Fruit fly (Drosophila melanogaster) Kc167 (cell line): ENCODE data around the gene SP.

Source experiments
- Myc ChIP-seq: fragments of >200 bp; optimal IDR thresholded peaks from 2 replicates; lab custom pipeline; 2017; ENCODE audit warnings: missing external identifiers
- Sin3A ChIP-seq: fragments of >200 bp; optimal IDR thresholded peaks from 2 replicates; lab custom pipeline; 2018; ENCODE audit warnings: missing external identifiers
- h ChIP-seq: fragments of >200 bp; optimal IDR thresholded peaks from 3 replicates; lab custom pipeline; 2018; ENCODE audit warnings: missing external identifiers
- insv ChIP-seq: fragments of >200 bp; optimal IDR thresholded peaks from 3 replicates; lab custom pipeline; 2018; ENCODE audit warnings: missing external identifiers
- psq ChIP-seq: fragments of >200 bp; optimal IDR thresholded peaks from 2 replicates; lab custom pipeline; 2017; ENCODE audit warnings: missing external identifiers
- ttk ChIP-seq: sonication (Bioruptor generic); optimal IDR thresholded peaks from 2 replicates; lab custom pipeline; 2017; ENCODE audit warnings: missing external identifiers

SP gene

DNA sequence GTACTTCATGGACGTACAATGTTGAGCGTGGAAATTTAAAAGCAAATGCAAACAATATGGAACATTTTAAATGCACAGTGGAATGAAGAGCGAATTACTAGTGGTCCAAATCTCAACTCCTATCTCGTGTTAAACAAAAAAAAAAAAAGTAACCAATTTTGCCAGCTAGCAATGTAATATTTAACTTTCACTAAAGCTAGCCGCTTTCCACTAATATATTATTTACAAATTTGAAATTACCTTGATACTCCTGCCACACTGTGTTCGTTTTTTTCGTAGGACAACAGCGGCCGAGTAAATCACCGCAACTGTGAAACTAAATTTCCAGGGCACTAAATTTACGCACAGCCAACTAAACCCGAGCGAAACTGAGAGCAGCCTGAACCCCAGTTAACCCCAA, 33.5 kb upstream of the SP start:
- TF ChIP-seq Myc (no peak), Sin3A (lab: Kevin White, UChicago) (no peak), insv (no peak), psq (no peak), h (lab: Kevin White, UChicago) (no peak), ttk (lab: Kevin White, UChicago) (no peak)

DNA sequence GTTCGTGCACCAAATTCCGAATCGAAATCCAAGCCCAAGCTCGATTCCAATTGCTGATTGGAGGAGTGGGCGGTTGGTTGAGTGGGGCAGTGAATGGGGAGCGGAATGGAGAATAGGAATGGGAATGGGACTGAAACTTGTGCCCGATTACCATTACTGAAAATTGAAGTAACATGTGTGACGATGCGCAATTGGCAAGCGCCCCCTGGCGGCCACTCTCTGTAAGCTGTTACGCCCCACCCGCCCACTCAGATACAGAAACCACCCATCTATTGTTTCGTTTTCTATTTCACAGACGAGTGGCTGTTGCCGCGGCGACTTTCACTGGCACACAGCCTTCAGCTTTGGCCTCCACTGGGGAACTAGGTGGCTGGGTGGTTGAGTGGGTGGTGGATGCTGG, 30.2 kb upstream of the SP start:
- TF ChIP-seq psq (no peak), Myc (no peak), insv (no peak)

DNA sequence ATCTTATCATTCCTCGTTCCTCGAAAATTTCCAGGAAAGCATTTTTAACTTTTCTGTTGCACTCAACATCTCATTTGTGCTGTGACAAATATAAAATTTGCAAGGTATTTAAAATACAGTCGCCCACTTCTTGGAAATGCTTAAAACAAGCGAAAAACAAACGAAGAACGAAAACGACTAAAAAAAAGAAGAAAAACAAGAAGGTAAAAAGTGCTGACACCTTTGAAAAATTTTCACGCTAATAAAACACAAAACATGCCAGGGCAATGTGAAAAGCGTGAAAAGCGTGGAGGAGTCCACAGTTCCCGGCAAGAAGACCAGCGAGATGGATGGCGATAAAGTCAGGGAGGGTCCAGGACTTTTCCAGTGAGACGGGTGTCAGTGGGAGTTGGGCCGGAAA, 19.4 kb upstream of the SP start:
- TF ChIP-seq ttk (lab: Kevin White, UChicago) (no peak), insv (no peak), Sin3A (lab: Kevin White, UChicago) (no peak), h (lab: Kevin White, UChicago) (no peak), Myc (no peak), psq (no peak)

DNA sequence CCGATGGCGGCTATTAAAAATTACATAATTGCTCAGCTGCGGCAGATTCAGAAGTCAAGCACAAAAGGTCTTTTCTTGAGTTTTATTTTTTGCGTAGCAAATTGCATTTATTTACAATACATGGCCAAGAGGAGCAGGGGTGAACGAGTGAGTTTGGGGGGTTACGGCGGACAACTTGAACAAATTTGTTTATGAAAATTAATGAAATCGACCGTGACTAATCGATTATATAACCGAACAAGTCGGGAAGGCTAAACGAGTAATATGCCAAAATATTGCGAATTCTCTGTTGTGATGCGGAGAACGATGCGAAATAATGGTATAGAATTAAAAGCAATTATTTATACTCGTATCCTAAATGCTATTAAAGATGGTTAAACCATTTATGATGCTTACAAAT, 17.1 kb upstream of the SP start:
- TF ChIP-seq ttk (lab: Kevin White, UChicago) (no peak), Myc (no peak), insv (no peak), h (lab: Kevin White, UChicago) (no peak), psq (no peak), Sin3A (lab: Kevin White, UChicago) (no peak)

DNA sequence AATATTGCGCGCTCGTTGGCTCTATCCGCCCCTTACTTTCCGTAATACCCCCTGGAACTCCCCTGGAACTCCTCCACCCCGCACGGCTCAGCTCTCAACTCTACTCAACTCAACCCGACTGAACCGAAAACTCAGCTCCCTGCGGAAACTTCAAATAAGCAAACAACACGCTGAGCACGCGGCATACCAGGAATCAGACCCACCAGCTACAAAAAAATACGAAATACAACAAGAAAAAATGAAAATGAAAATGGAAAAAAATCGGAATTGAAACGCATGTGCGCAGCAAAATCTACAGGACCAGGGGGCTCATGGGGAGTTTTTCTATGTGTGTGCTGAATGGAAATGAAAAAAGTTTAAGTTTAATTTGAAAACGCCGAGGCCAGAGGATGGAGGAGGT, 14.8 kb upstream of the SP start:
- TF ChIP-seq Myc (no peak), psq (no peak), insv (no peak), ttk (lab: Kevin White, UChicago) (no peak), h (lab: Kevin White, UChicago) (no peak), Sin3A (lab: Kevin White, UChicago) (no peak)

DNA sequence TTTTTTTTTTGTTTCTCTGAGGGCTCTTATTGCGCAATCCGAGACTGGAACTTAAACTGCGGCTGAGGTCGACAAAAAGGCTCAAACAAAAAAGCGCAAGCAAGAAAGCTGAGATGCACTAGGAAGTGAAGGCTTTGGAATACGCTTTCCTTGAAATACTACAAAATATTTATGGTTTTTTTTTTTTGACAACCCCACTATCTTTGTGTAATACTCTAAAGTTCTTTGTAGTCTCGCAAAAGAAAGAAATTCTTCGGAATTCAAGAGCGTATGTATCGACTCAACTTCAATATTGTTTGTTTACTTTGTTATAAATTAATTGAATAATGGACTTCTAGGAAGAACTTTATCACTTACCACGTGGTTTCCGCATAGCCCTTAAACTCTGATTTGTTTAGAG, 13.3 kb upstream of the SP start:
- no peak for TF ChIP-seq Myc
- no peak for TF ChIP-seq Sin3A (lab: Kevin White, UChicago)
- no peak for TF ChIP-seq ttk (lab: Kevin White, UChicago)
- no peak for TF ChIP-seq psq
- TF ChIP-seq h (lab: Kevin White, UChicago), result no peak
- no peak for TF ChIP-seq insv

DNA sequence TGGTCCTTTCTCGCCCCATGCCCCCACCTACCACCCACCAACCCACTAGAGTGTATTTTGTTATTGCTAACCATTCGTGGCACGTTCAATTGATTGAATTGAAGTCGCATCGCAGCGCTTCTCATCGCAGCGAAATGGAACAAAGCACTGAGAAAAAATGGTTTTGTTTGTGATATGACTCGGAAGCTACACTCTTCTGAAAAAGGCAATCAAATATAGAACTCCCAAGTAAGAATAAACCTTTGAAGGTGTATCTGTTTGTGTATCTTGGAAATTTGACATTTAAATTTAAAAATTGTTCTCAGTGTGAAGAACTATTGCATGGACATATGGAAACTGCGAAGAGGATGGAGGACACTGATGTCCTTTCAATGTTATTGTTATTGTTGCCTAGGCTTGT, 5.8 kb upstream of the SP start:
- no peak for TF ChIP-seq Sin3A (lab: Kevin White, UChicago)
- no peak for TF ChIP-seq ttk (lab: Kevin White, UChicago)
- TF ChIP-seq insv, result no peak
- TF ChIP-seq Myc, result no peak
- TF ChIP-seq h (lab: Kevin White, UChicago), result no peak
- TF ChIP-seq psq, result no peak

DNA sequence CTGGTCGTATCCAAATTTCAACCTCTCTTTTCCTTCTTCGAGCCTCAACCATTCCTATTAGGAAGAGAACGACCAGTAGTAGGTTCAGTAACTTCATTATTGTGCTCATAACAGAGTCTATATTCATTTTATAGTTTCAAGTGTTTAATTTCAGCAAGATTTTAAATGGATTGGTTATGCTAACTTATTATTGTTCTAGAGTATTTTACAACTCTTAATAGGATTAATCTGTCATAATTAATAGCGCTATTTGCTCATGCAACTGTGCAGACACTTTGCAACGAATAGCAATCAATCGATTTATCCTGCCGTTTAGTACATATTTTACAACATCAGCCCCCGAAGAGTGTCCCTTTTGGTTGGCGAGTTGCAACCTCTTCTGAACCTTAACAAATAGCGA, 4.7 kb upstream of the SP start, which contains the start of gene Sfp70A4:
Gene Sfp70A4, minus strand, starts transcription at position 101 of the 400 bp plus-strand sequence.
- no peak for TF ChIP-seq psq
- TF ChIP-seq insv, result no peak
- TF ChIP-seq Myc, result no peak
- no peak for TF ChIP-seq ttk (lab: Kevin White, UChicago)
- TF ChIP-seq h (lab: Kevin White, UChicago), result no peak
- no peak for TF ChIP-seq Sin3A (lab: Kevin White, UChicago)

DNA sequence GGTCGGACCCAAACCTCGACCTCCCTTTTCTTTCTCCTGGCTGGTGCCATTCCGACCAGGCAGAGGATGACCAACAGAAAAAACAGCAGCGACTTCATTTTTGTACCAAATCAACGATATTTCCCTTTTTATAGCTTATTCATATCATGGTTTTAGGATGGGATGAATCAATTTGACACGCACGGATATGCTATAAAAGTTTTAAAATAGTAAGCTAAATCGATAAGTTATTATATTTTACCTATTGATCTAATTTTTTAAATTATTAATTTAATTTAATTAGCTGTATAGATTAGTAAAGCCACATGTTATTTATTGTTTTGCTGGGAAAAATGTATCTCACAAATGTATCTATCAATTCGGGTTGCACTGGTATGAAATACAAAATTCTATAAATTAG, 2.5 kb upstream of the SP start, which contains the start of gene CG42481:
Gene CG42481, minus strand, starts transcription at position 101 of the 400 bp plus-strand sequence.
- no peak for TF ChIP-seq psq
- no peak for TF ChIP-seq insv
- no peak for TF ChIP-seq ttk (lab: Kevin White, UChicago)

DNA sequence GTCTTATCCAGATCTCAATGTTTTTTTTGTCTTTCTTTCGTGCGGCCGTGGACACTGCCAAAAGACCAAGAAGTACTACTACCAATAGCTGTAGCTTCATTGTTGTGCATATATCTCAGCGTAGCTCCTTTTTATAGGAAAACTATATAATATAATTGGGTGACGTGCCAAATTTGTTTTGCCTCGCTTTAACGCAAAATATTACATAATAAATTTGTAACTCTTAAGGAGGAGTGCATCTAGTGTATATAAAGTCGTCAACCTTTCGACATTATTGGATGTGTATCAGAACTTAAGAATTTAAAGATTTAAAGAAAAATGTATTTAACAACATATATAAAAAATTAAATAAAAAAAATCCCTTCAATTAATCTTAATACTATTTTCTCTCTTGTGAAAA, 1.4 kb upstream of the SP start, which contains the start of gene CG43147:
Gene CG43147, minus strand, starts transcription at position 101 of the 400 bp plus-strand sequence.
- TF ChIP-seq h (lab: Kevin White, UChicago) (no peak), psq (no peak), Sin3A (lab: Kevin White, UChicago) (no peak), ttk (lab: Kevin White, UChicago) (no peak), insv (no peak), Myc (no peak)

DNA sequence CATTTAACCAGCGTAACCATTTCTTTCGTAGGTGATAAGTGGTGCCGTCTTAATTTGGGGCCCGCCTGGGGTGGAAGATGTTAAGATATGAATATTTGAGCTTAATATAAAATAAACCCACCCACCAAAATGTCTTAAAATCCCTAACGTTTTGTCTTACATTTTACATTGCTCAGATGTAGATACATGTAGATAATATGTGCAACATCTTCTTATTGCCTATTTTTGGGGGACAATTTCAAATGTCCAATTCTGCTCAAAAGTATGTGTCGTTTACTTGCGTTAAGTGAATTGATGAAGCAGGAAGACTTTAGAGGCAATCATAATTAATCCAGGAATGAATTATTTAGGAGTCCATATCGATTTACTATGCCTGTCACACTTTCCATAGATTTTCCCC, 352 bp downstream of the SP start:
- TF ChIP-seq h (lab: Kevin White, UChicago) (no peak), ttk (lab: Kevin White, UChicago) (no peak), psq (no peak), Sin3A (lab: Kevin White, UChicago) (no peak), insv (no peak), Myc (no peak)

DNA sequence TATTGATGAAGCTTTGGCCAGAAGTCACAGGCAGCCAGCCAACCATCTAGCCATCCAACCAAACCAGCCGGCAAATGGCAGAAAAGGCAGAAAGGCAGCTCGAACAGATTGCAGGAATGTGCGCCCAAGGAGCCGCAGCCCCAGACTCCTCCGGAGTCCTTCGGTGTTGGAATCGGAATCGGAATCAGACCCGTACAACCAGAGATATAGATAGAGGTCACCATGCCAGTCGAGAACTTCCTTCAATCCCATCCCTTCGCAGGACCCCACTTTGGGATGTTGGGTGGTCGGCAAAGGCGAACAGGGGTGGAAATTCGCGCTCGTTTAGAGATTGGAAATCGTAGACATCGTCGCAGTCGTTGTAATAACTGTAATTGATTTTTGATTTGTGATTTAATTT, 10.8 kb downstream of the SP start:
- no peak for TF ChIP-seq insv
- no peak for TF ChIP-seq psq
- TF ChIP-seq Sin3A (lab: Kevin White, UChicago), result no peak
- TF ChIP-seq Myc, result no peak
- no peak for TF ChIP-seq ttk (lab: Kevin White, UChicago)
- TF ChIP-seq h (lab: Kevin White, UChicago), result no peak

DNA sequence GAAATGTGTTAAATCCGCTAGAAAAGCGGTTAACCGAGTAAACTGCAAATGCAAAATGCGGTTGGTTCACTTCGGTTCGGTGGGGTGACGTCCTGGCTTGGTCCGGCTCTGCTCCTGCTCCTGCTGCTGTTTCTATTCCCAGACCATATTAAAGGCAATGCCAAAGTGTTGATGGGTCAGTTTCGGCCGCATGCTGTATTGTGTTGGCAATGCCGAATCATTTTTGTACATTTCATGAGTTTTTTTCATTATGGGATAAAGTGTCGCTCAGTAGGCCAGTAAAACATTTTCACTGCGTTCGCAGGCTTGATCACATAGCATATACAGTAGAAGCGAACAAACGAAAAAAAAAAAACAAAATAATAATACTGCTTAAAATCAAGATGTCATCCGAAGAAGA, 27.4 kb downstream of the SP start, which contains the start of gene CG14113:
Gene CG14113, plus strand, starts transcription at position 301 of the 400 bp plus-strand sequence.
- TF ChIP-seq insv, result no peak
- no peak for TF ChIP-seq Sin3A (lab: Kevin White, UChicago)
- TF ChIP-seq Myc, result no peak
- TF ChIP-seq h (lab: Kevin White, UChicago), result no peak
- no peak for TF ChIP-seq psq
- no peak for TF ChIP-seq ttk (lab: Kevin White, UChicago)

DNA sequence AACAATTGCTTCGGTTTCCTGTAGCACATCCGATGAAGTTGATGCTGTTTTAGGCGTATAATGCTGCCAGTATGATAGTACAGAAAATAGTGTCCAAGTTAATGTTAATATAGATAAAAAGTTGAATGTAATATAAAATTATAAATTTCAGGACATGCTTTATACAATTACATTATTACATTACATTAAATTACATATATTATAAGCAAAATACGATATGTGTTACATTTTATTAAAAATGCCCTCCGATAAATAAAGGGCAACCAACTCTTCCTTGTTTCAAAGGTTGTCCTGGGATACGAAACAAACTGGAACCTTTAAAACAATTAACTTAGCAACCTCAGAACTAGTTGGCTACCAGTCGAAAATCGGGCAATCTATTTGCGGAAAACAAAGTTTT, 47.3 kb downstream of the SP start, which contains the start of gene CG17687:
Gene CG17687, plus strand, starts transcription at position 301 of the 400 bp plus-strand sequence.
- TF ChIP-seq h (lab: Kevin White, UChicago) (no peak), ttk (lab: Kevin White, UChicago) (no peak), insv (no peak), Myc (no peak), psq (no peak), Sin3A (lab: Kevin White, UChicago) (no peak)
